Worm (Caenorhabditis elegans) whole organism, late embryonic: Measurements from ENCODE around the gene nlp-43.

ENCODE experiments used
- ceh-45 ChIP-seq: fragments of 200-800 bp; sonication (Bioruptor generic); IDR thresholded peaks from 2 replicates; pipeline ENCODE4 v1.3.6; 2022; ENCODE audit warnings: missing genetic modification reagents, missing genetic modification characterization, missing compliant biosample characterization
- dve-1 ChIP-seq: sonication (generic microtip); optimal IDR thresholded peaks from 2 replicates; lab custom pipeline; 2017; ENCODE audit warnings: antibody characterized with exemption, mild to moderate bottlenecking, missing genetic modification characterization, missing compliant biosample characterization
- hlh-30 ChIP-seq: sonication (generic microtip); optimal IDR thresholded peaks from 2 replicates; lab custom pipeline; 2017; ENCODE audit warnings: antibody characterized with exemption, missing genetic modification characterization, missing compliant biosample characterization; ENCODE audit not compliant: insufficient read depth
- pqm-1 ChIP-seq: sonication (generic microtip); optimal IDR thresholded peaks from 2 replicates; lab custom pipeline; 2016; ENCODE audit warnings: missing genetic modification characterization, missing compliant biosample characterization
- rnt-1 ChIP-seq: sonication (generic microtip); optimal IDR thresholded peaks from 2 replicates; lab custom pipeline; 2016; ENCODE audit warnings: missing genetic modification characterization, missing compliant biosample characterization

ce11 chrIII:5030629-5031028, 11.6 kb upstream of the nlp-43 start, which contains the start of gene klp-6:
- TF ChIP-seq dve-1 (tag; lab: Kevin White, UChicago) (no peak), hlh-30 (no peak), ceh-45 (no peak), rnt-1 (tag; lab: Kevin White, UChicago) (no peak), pqm-1 (tag; lab: Kevin White, UChicago) (no peak)
